Worm (Caenorhabditis elegans): Measurements from ENCODE around the gene tag-234.

The tag-234 gene

ce11 chrII:5911274-5911673 lies 47.3 kb downstream of the tag-234 start, which contains the start of gene cgt-3:
Gene cgt-3 (plus strand): TSS chrII:5911324.
- no peak for TF ChIP-seq klf-2 (GFP tag; conservative IDR thresholded peaks at IDR 0.05)
- TF ChIP-seq flt-1 (GFP tag; IDR thresholded peaks at IDR 0.05) = no peak
- no peak for TF ChIP-seq cog-1 (tag; optimal IDR thresholded peaks at IDR 0.05)
- no peak for TF ChIP-seq med-1 (GFP tag; optimal IDR thresholded peaks at IDR 0.05; ENCODE audit: insufficient read depth)
- TF ChIP-seq T22C8.4 (GFP tag; IDR thresholded peaks at IDR 0.05) = no peak
- TF ChIP-seq tab-1 (GFP tag; IDR thresholded peaks at IDR 0.05) = no peak
- no peak for TF ChIP-seq ztf-29 (GFP tag; IDR thresholded peaks at IDR 0.05)
- no peak for TF ChIP-seq ztf-23 (GFP tag; IDR thresholded peaks at IDR 0.05)
- no peak for TF ChIP-seq ref-1 (GFP tag; conservative IDR thresholded peaks at IDR 0.05)

- TF ChIP-seq tab-1 (GFP tag; IDR thresholded peaks at IDR 0.05) (no peak), T22C8.4 (GFP tag; IDR thresholded peaks at IDR 0.05) (no peak)
These were observed 48.0 kb downstream of the tag-234 start for ce11 chrII:5911939-5912523.

- no peak for TF ChIP-seq klf-2 (GFP tag; conservative IDR thresholded peaks at IDR 0.05)
- no peak for TF ChIP-seq cog-1 (tag; optimal IDR thresholded peaks at IDR 0.05)
- no peak for TF ChIP-seq med-1 (GFP tag; optimal IDR thresholded peaks at IDR 0.05; ENCODE audit: insufficient read depth)
These were observed 49.9 kb downstream of the tag-234 start for ce11 chrII:5913897-5914296.
